Worm (Caenorhabditis elegans) whole organism, L3 larva: ENCODE measurements around the gene pmp-1.

Experiments
- R02D3.7 ChIP-seq: fragments of 150-350 bp; optimal IDR thresholded peaks from 2 replicates; lab custom pipeline; 2014; ENCODE audit warnings: missing biosample characterization, missing genetic modification characterization
- ama-1 ChIP-seq: fragments of 150-350 bp; optimal IDR thresholded peaks from 2 replicates; lab custom pipeline; 2018
- ceh-16 ChIP-seq: sonication (generic microtip); optimal IDR thresholded peaks from 2 replicates; lab custom pipeline; 2017; ENCODE audit warnings: missing biosample characterization, missing genetic modification characterization
- ceh-28 ChIP-seq: fragments of 150-350 bp; optimal IDR thresholded peaks from 2 replicates; lab custom pipeline; 2014; ENCODE audit warnings: missing biosample characterization, missing genetic modification reagents, missing genetic modification characterization
- ceh-9 ChIP-seq: sonication (generic microtip); optimal IDR thresholded peaks from 2 replicates; lab custom pipeline; 2018; ENCODE audit warnings: missing biosample characterization, missing genetic modification characterization
- egl-27 ChIP-seq: sonication (generic microtip); optimal IDR thresholded peaks from 4 replicates; lab custom pipeline; 2017; ENCODE audit warnings: missing biosample characterization, missing genetic modification reagents, missing genetic modification characterization
- egl-5 ChIP-seq: fragments of 150-350 bp; optimal IDR thresholded peaks from 2 replicates; lab custom pipeline; 2017; ENCODE audit warnings: missing biosample characterization, missing genetic modification reagents, missing genetic modification characterization, inconsistent platforms
- elt-1 ChIP-seq: fragments of 150-350 bp; optimal IDR thresholded peaks from 2 replicates; lab custom pipeline; 2014; ENCODE audit warnings: missing biosample characterization, missing genetic modification characterization
- elt-2 ChIP-seq: sonication (generic microtip); optimal IDR thresholded peaks from 2 replicates; lab custom pipeline; 2016; ENCODE audit warnings: missing genetic modification reagents, mild to moderate bottlenecking, missing genetic modification characterization, missing compliant biosample characterization
- elt-3 ChIP-seq, 3 experiments: fragments of 150-350 bp in 1 of 3; sonication (generic microtip) in 2 of 3; optimal IDR thresholded peaks; 2 replicates in 2 of 3; 4 replicates in 1 of 3; lab custom pipeline; 2014 to 2017; ENCODE audit warnings: missing biosample characterization in 3 of 3, missing genetic modification characterization in 3 of 3
- eor-1 ChIP-seq, 2 experiments: fragments of 150-350 bp; optimal IDR thresholded peaks; 2 replicates each; lab custom pipeline; 2014 to 2018; ENCODE audit warnings: missing biosample characterization in 2 of 2, missing genetic modification characterization in 2 of 2
- fkh-10 ChIP-seq: sonication (generic microtip); optimal IDR thresholded peaks from 2 replicates; lab custom pipeline; 2017; ENCODE audit warnings: missing biosample characterization, missing genetic modification reagents, missing genetic modification characterization
- fkh-2 ChIP-seq: fragments of 150-350 bp; optimal IDR thresholded peaks from 2 replicates; lab custom pipeline; 2014; ENCODE audit warnings: missing biosample characterization, missing genetic modification reagents, missing genetic modification characterization
- fos-1 ChIP-seq: fragments of 150-350 bp; optimal IDR thresholded peaks from 2 replicates; lab custom pipeline; 2014; ENCODE audit warnings: missing biosample characterization, missing genetic modification characterization
- hmg-11 ChIP-seq: sonication (generic microtip); optimal IDR thresholded peaks from 2 replicates; lab custom pipeline; 2016; ENCODE audit warnings: missing genetic modification characterization, missing compliant biosample characterization
- jun-1 ChIP-seq: fragments of 150-350 bp; optimal IDR thresholded peaks from 2 replicates; lab custom pipeline; 2014; ENCODE audit warnings: missing biosample characterization, missing genetic modification reagents, missing genetic modification characterization
- lin-39 ChIP-seq: fragments of 150-350 bp; optimal IDR thresholded peaks from 2 replicates; lab custom pipeline; 2018; ENCODE audit warnings: missing biosample characterization, missing genetic modification reagents, missing genetic modification characterization
- lsy-12 ChIP-seq: sonication (generic microtip); optimal IDR thresholded peaks from 2 replicates; lab custom pipeline; 2016; ENCODE audit warnings: mild to moderate bottlenecking, missing genetic modification characterization, missing compliant biosample characterization
- mdl-1 ChIP-seq: fragments of 150-350 bp; optimal IDR thresholded peaks from 2 replicates; lab custom pipeline; 2014; ENCODE audit warnings: missing biosample characterization, missing genetic modification characterization
- mml-1 ChIP-seq: fragments of 150-350 bp; sonication (generic microtip); optimal IDR thresholded peaks from 3 replicates; lab custom pipeline; 2014; ENCODE audit warnings: missing biosample characterization, missing genetic modification characterization
- nfya-1 ChIP-seq: sonication (generic microtip); optimal IDR thresholded peaks from 2 replicates; lab custom pipeline; 2017; ENCODE audit warnings: missing genetic modification characterization, mild to moderate bottlenecking, missing compliant biosample characterization, antibody characterized with exemption, moderate library complexity; ENCODE audit not compliant: insufficient read depth
- nhr-11 ChIP-seq: fragments of 150-350 bp; optimal IDR thresholded peaks from 2 replicates; lab custom pipeline; 2014; ENCODE audit warnings: missing biosample characterization, missing genetic modification characterization
- nhr-23 ChIP-seq: fragments of 150-350 bp; optimal IDR thresholded peaks from 2 replicates; lab custom pipeline; 2014; ENCODE audit warnings: missing biosample characterization, missing genetic modification reagents, missing genetic modification characterization
- nhr-25 ChIP-seq: sonication (generic microtip); optimal IDR thresholded peaks from 2 replicates; lab custom pipeline; 2017; ENCODE audit warnings: missing biosample characterization, missing genetic modification characterization
- nhr-28 ChIP-seq: fragments of 150-350 bp; optimal IDR thresholded peaks from 2 replicates; lab custom pipeline; 2014; ENCODE audit warnings: missing biosample characterization, missing genetic modification characterization
- nhr-43 ChIP-seq: sonication (generic microtip); optimal IDR thresholded peaks from 2 replicates; lab custom pipeline; 2016; ENCODE audit warnings: mild to moderate bottlenecking, missing genetic modification characterization, missing compliant biosample characterization; ENCODE audit not compliant: poor library complexity, severe bottlenecking
- nhr-76 ChIP-seq: fragments of 150-350 bp; sonication (generic microtip); optimal IDR thresholded peaks from 5 replicates; lab custom pipeline; 2014; ENCODE audit warnings: missing biosample characterization, missing genetic modification characterization
- nhr-77 ChIP-seq: fragments of 150-350 bp; optimal IDR thresholded peaks from 2 replicates; lab custom pipeline; 2014; ENCODE audit warnings: missing biosample characterization, missing genetic modification characterization
- pha-4 ChIP-seq: fragments of 150-350 bp; optimal IDR thresholded peaks from 2 replicates; lab custom pipeline; 2014; ENCODE audit warnings: missing biosample characterization, missing genetic modification reagents, missing genetic modification characterization
- pqm-1 ChIP-seq: fragments of 150-350 bp; optimal IDR thresholded peaks from 2 replicates; lab custom pipeline; 2017; ENCODE audit warnings: missing biosample characterization, missing genetic modification characterization, inconsistent platforms
- sea-2 ChIP-seq: fragments of 150-350 bp; sonication (generic microtip); optimal IDR thresholded peaks from 4 replicates; lab custom pipeline; 2014; ENCODE audit warnings: missing biosample characterization, missing genetic modification reagents, missing genetic modification characterization
- skn-1 ChIP-seq: fragments of 150-350 bp; optimal IDR thresholded peaks from 2 replicates; lab custom pipeline; 2014; ENCODE audit warnings: missing biosample characterization, missing genetic modification characterization
- snpc-4 ChIP-seq: fragments of 150-350 bp; optimal IDR thresholded peaks from 2 replicates; lab custom pipeline; 2014; ENCODE audit warnings: missing biosample characterization, missing genetic modification characterization
- tbx-2 ChIP-seq: sonication (generic microtip); optimal IDR thresholded peaks from 2 replicates; lab custom pipeline; 2016; ENCODE audit warnings: mild to moderate bottlenecking, missing genetic modification characterization, missing compliant biosample characterization
- unc-62 ChIP-seq: fragments of 150-350 bp; sonication (generic microtip); optimal IDR thresholded peaks from 4 replicates; lab custom pipeline; 2014; ENCODE audit warnings: missing biosample characterization, missing genetic modification reagents, missing genetic modification characterization
- zag-1 ChIP-seq: fragments of 150-350 bp; optimal IDR thresholded peaks from 2 replicates; lab custom pipeline; 2014; ENCODE audit warnings: missing biosample characterization, missing genetic modification characterization
- ztf-11 ChIP-seq: fragments of 150-350 bp; optimal IDR thresholded peaks from 2 replicates; lab custom pipeline; 2014; ENCODE audit warnings: missing biosample characterization, missing genetic modification characterization
- ztf-4 ChIP-seq: fragments of 150-350 bp; optimal IDR thresholded peaks from 2 replicates; lab custom pipeline; 2014; ENCODE audit warnings: missing biosample characterization, missing genetic modification characterization

The pmp-1 gene

ce11 chrII:6843211-6843610, 40.3 kb downstream of the pmp-1 start:
- TF ChIP-seq egl-5 (peak; percentile 49), pqm-1 (no peak)

- TF ChIP-seq jun-1 (tag; lab: Kevin White, UChicago) (peak; percentile 87), ztf-11 (tag; lab: Kevin White, UChicago) (no peak), ztf-4 (tag; lab: Kevin White, UChicago) (no peak), elt-2 (tag; lab: Kevin White, UChicago) (peak; percentile 100), unc-62 (GFP tag; lab: Kevin White, UChicago) (peak; percentile 73), mdl-1 (peak; percentile 56), fos-1 (tag; lab: Kevin White, UChicago) (peak; percentile 36), elt-3 (tag; optimal IDR thresholded peaks at IDR 0.05; lab: Kevin White, UChicago) (peak; percentile 73 to 97 (median 76)), elt-1 (tag; lab: Kevin White, UChicago) (peak; percentile 83), fkh-10 (GFP tag; lab: Kevin White, UChicago) (no peak), pha-4 (tag; lab: Kevin White, UChicago) (peak; percentile 93), sea-2 (GFP tag; lab: Kevin White, UChicago) (no peak), nhr-28 (tag; lab: Kevin White, UChicago) (no peak), skn-1 (tag; lab: Kevin White, UChicago) (peak; percentile 73), nhr-23 (tag; lab: Kevin White, UChicago) (peak; percentile 94), ama-1 (peak; percentile 31), nhr-76 (tag; lab: Kevin White, UChicago) (peak; percentile 44), hmg-11 (tag; lab: Kevin White, UChicago) (peak; percentile 37), eor-1 (tag; optimal IDR thresholded peaks at IDR 0.05; lab: Kevin White, UChicago) (no peak), snpc-4 (tag; lab: Kevin White, UChicago) (peak; percentile 84), nhr-25 (tag; lab: Kevin White, UChicago) (peak; percentile 80), pqm-1 (peak; percentile 95), lin-39 (peak; percentile 49), nhr-11 (no peak), R02D3.7 (tag; lab: Kevin White, UChicago) (peak; percentile 54), lsy-12 (tag; lab: Kevin White, UChicago) (peak; percentile 73), egl-27 (tag; lab: Kevin White, UChicago) (peak; percentile 99), ceh-28 (tag; lab: Kevin White, UChicago) (peak; percentile 90), tbx-2 (tag; lab: Kevin White, UChicago) (peak; percentile 83), zag-1 (tag; lab: Kevin White, UChicago) (no peak), ceh-16 (tag; lab: Kevin White, UChicago) (no peak), nhr-43 (tag; lab: Kevin White, UChicago) (peak; percentile 95), nfya-1 (peak; percentile 85)
These were observed 40.9 kb downstream of the pmp-1 start for ce11 chrII:6842651-6843118.

- TF ChIP-seq nfya-1 (no peak), ceh-28 (tag; lab: Kevin White, UChicago) (no peak), R02D3.7 (tag; lab: Kevin White, UChicago) (no peak), ceh-16 (tag; lab: Kevin White, UChicago) (no peak), fkh-10 (GFP tag; lab: Kevin White, UChicago) (no peak), ztf-11 (tag; lab: Kevin White, UChicago) (no peak), lin-39 (no peak), ceh-9 (no peak), elt-2 (tag; lab: Kevin White, UChicago) (no peak), nhr-77 (no peak), elt-1 (tag; lab: Kevin White, UChicago) (no peak), unc-62 (GFP tag; lab: Kevin White, UChicago) (no peak), ztf-4 (tag; lab: Kevin White, UChicago) (no peak), tbx-2 (tag; lab: Kevin White, UChicago) (no peak)
These were observed 41.5 kb downstream of the pmp-1 start for ce11 chrII:6842009-6842408.

DNA sequence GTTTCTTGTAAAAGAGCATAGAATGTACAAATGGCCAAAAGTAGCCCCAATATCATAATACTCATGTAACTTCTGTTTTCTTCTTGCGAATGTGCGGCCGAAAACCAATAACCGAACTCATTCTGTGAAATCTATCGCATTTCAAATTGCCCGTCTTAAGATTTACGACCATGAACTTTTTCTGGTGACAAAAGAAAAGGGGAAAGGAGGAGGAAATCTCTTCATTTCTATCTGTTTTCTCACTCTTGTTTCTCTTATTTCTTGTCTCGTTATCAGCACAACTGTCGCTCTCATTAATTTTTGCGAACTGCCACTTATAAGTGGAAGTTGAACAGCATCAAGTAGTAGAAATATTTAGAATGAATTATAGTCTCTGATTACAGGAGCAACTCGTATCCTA, 42.5 kb downstream of the pmp-1 start:
- TF ChIP-seq elt-2 (tag; lab: Kevin White, UChicago) (peak; percentile 28), nhr-76 (tag; lab: Kevin White, UChicago) (no peak), pqm-1 (no peak), fos-1 (tag; lab: Kevin White, UChicago) (no peak), egl-27 (tag; lab: Kevin White, UChicago) (peak; percentile 59), mml-1 (tag; lab: Kevin White, UChicago) (no peak), mdl-1 (no peak), egl-5 (peak; percentile 89), fkh-2 (no peak), snpc-4 (tag; lab: Kevin White, UChicago) (no peak)
- TF ChIP-seq, all 47 proteins: peak for 3
